Worm (Caenorhabditis elegans): ENCODE data around the gene ZK287.4.

Gene ZK287.4

DNA sequence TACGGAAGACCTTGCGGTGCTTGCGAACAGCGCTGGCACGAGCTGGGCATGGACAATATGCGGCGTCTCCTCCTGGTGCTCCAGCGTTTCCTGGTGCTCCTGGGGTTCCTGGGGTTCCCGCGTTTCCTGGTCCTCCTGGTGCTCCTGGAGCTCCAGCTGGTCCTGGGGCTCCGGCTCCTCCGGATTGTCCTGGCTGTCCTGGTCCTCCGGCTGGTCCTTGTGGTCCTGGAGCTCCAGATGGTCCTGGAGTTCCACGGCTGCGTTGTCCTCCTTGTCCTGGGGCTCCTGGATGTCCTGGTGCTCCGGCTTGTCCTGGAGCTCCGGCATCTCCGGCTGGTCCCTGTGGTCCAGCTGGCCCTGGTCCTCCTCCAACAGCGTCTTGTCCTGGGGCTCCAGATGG is 53.1 kb downstream of the ZK287.4 start:
- TF ChIP-seq nhr-12 (tag; optimal IDR thresholded peaks at IDR 0.05) (no peak), lsy-2 (tag; optimal IDR thresholded peaks at IDR 0.05) (no peak), skn-1 (tag; optimal IDR thresholded peaks at IDR 0.05) (no peak), nhr-23 (tag; optimal IDR thresholded peaks at IDR 0.05) (no peak), sma-9 (GFP tag; optimal IDR thresholded peaks at IDR 0.05) (no peak), sma-9 (tag; optimal IDR thresholded peaks at IDR 0.05) (no peak), unc-55 (GFP tag; optimal IDR thresholded peaks at IDR 0.05) (no peak), nhr-77 (tag; optimal IDR thresholded peaks at IDR 0.05) (no peak), ztf-1 (GFP tag; conservative IDR thresholded peaks at IDR 0.05) (no peak), unc-62 (GFP tag; optimal IDR thresholded peaks at IDR 0.05) (no peak), nhr-10 (tag; optimal IDR thresholded peaks at IDR 0.05) (no peak), nhr-129 (tag; optimal IDR thresholded peaks at IDR 0.05) (no peak), ceh-16 (tag; optimal IDR thresholded peaks at IDR 0.05) (no peak), peb-1 (tag; optimal IDR thresholded peaks at IDR 0.05) (no peak), mab-5 (tag; optimal IDR thresholded peaks at IDR 0.05) (no peak), nhr-25 (tag; optimal IDR thresholded peaks at IDR 0.05) (no peak), nhr-237 (tag; optimal IDR thresholded peaks at IDR 0.05) (no peak), lin-11 (tag; optimal IDR thresholded peaks at IDR 0.05) (no peak), ceh-82 (tag; optimal IDR thresholded peaks at IDR 0.05) (no peak), zag-1 (tag; optimal IDR thresholded peaks at IDR 0.05) (no peak)

- TF ChIP-seq lin-11 (tag; optimal IDR thresholded peaks at IDR 0.05) (no peak), nhr-11 (tag; optimal IDR thresholded peaks at IDR 0.05) (no peak), zag-1 (tag; optimal IDR thresholded peaks at IDR 0.05) (no peak), snpc-4 (tag; optimal IDR thresholded peaks at IDR 0.05) (no peak), nhr-10 (tag; optimal IDR thresholded peaks at IDR 0.05) (no peak), skn-1 (tag; optimal IDR thresholded peaks at IDR 0.05) (no peak), dmd-4 (tag; optimal IDR thresholded peaks at IDR 0.05) (no peak), ztf-1 (GFP tag; conservative IDR thresholded peaks at IDR 0.05) (no peak), unc-55 (GFP tag; optimal IDR thresholded peaks at IDR 0.05) (no peak), sma-9 (GFP tag; optimal IDR thresholded peaks at IDR 0.05) (no peak), sma-9 (tag; optimal IDR thresholded peaks at IDR 0.05) (no peak)
These were observed 54.5 kb downstream of the ZK287.4 start, which contains the start of gene T06E4.5 for ce11 chrV:9630944-9631343. T06E4.5 (plus strand) TSS chrV:9631244.

- TF ChIP-seq sem-4 (tag; optimal IDR thresholded peaks at IDR 0.05), result no peak
- TF ChIP-seq unc-62 (GFP tag; optimal IDR thresholded peaks at IDR 0.05), result no peak
- no peak for TF ChIP-seq nhr-129 (tag; optimal IDR thresholded peaks at IDR 0.05)
- no peak for TF ChIP-seq dmd-4 (tag; optimal IDR thresholded peaks at IDR 0.05)
- no peak for TF ChIP-seq ama-1 (optimal IDR thresholded peaks at IDR 0.05)
- TF ChIP-seq crh-2 (tag; optimal IDR thresholded peaks at IDR 0.05), result no peak
- no peak for TF ChIP-seq nhr-6 (tag; optimal IDR thresholded peaks at IDR 0.05)
- TF ChIP-seq mab-5 (tag; optimal IDR thresholded peaks at IDR 0.05), result no peak
- no peak for TF ChIP-seq egl-27 (tag; optimal IDR thresholded peaks at IDR 0.05)
- TF ChIP-seq skn-1 (tag; optimal IDR thresholded peaks at IDR 0.05), result no peak
- TF ChIP-seq elt-3 (tag; optimal IDR thresholded peaks at IDR 0.05), result no peak
- no peak for TF ChIP-seq ZK546.5 (tag; optimal IDR thresholded peaks at IDR 0.05)
- TF ChIP-seq nhr-25 (tag; optimal IDR thresholded peaks at IDR 0.05), result no peak
These were observed 54.9 kb downstream of the ZK287.4 start for ce11 chrV:9630542-9630941.
